Worm (Caenorhabditis elegans): ENCODE measurements around the gene Y41G9A.5.

Gene Y41G9A.5

DNA sequence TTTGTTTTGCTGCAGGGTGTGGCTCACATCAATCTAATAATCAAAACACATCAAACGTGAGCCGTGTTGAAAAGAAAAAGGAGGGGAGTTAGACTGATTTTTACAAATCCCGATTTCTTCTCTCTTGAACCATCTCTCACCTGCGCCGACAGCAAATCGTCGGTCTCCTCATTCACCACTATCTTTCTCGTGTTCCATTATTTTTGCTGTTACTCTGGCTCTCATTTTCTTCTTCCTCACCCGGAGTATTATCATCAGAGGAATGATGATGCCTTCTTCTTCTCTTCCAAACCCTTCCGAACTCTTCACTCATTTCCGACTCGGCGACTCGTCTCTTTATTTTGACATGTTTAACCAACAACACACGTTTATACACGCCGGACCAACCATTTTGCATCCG is 3.8 kb downstream of the Y41G9A.5 start:
- TF ChIP-seq unc-55 (GFP tag; optimal IDR thresholded peaks at IDR 0.05) = peak; percentile 41
- TF ChIP-seq ceh-18 (tag; optimal IDR thresholded peaks at IDR 0.05) = peak; percentile 61
- TF ChIP-seq ceh-30 (tag; optimal IDR thresholded peaks at IDR 0.05) = no peak
- no peak for TF ChIP-seq hlh-6 (tag; optimal IDR thresholded peaks at IDR 0.05)

DNA sequence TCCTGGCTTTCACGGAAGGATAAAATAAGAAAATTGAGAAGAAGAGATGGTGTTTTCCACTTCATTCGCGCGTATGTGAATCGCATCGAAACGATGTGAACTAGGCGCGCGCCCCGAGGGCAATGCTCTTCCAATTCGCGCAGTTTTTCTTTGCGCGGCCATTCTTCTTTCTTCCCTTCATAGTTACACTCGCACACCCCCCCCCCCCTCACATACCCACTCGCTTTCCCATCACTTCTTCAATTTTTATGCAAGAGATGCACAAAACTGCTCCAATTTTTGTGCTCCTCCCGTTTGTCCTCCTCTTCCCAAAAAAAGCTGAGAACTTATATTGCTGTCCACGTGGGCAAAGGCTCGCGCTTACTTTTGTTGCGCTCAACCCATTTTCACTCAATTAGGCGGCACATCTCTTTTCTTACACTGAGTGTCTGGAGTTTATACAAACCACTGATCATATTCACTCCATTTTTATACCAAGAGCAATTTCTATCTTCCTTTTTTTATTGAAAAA is 7.1 kb downstream of the Y41G9A.5 start:
- TF ChIP-seq mec-3 (tag; optimal IDR thresholded peaks at IDR 0.05; ENCODE audit: borderline replicate concordance) (no peak), C08G9.2 (tag; optimal IDR thresholded peaks at IDR 0.05) (no peak), unc-42 (tag; optimal IDR thresholded peaks at IDR 0.05) (peak; percentile 64)

DNA sequence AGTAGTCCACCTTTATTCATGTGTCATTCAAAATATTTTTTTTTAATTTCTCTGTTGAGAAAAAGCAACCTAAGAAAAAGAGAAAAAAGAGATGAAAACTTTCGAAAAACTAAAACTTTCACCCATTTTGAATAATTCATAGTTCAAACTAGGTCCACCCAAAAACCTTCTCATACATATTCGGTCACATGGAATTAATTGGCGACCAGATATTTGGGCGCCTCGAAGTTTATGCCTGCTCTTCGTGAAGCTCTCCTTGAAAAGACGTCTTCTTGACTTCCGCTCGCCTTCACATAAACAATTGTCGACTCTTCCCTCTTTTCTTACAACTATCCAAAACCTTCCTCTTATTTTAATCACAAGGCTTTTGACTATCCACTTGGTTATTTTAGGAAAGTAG is 9.2 kb downstream of the Y41G9A.5 start:
- TF ChIP-seq F13H6.1 (tag; optimal IDR thresholded peaks at IDR 0.05) (no peak), K09A11.1 (tag; optimal IDR thresholded peaks at IDR 0.05; ENCODE audit: insufficient read depth) (no peak), elt-4 (tag; optimal IDR thresholded peaks at IDR 0.05) (no peak), rnt-1 (tag; optimal IDR thresholded peaks at IDR 0.05) (no peak), pros-1 (tag; optimal IDR thresholded peaks at IDR 0.05) (no peak), tbx-2 (tag; optimal IDR thresholded peaks at IDR 0.05) (no peak), sox-2 (GFP tag; IDR thresholded peaks at IDR 0.05) (no peak), dve-1 (tag; optimal IDR thresholded peaks at IDR 0.05) (no peak), pag-3 (tag; optimal IDR thresholded peaks at IDR 0.05; ENCODE audit: borderline replicate concordance) (no peak), ceh-18 (tag; optimal IDR thresholded peaks at IDR 0.05) (no peak), syd-9 (tag; optimal IDR thresholded peaks at IDR 0.05) (no peak), pax-1 (tag; optimal IDR thresholded peaks at IDR 0.05) (no peak), hlh-8 (tag; optimal IDR thresholded peaks at IDR 0.05) (no peak), ahr-1 (tag; optimal IDR thresholded peaks at IDR 0.05) (no peak), ref-2 (tag; optimal IDR thresholded peaks at IDR 0.05) (no peak)

DNA sequence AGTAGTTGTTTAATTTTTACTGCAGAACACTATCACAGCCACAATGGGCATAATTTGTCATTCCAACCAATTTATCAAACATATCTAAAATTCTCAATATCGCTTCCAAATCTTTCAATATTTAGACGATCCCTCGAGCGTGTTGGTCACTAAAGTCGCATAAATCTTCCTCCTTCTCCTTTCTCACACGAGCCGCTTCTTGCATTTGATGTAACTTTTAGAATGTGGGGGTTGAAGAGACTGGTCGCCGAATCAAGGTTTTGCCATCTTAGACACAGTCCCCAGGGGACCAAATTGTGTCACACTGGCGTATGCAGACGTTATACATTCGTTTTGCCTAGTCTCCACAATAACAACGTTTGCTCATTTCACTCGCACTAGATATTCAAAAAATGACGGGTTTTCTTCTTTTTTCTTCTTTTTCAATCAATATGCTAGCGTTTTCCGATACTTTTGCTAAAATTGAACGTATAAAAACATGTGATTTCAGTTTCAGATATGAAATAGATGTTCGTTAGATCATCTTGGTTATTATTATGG is 11.0 kb downstream of the Y41G9A.5 start, which contains the start of gene gbb-1:
Gene gbb-1 (plus strand): TSS at position 490 of the 540 bp plus-strand sequence.
- TF ChIP-seq unc-3 (GFP tag; conservative IDR thresholded peaks at IDR 0.05) (no peak), unc-3 (tag; optimal IDR thresholded peaks at IDR 0.05) (peak; percentile 18), che-1 (tag; optimal IDR thresholded peaks at IDR 0.05) (no peak), dmd-4 (tag; optimal IDR thresholded peaks at IDR 0.05; ENCODE audit: borderline replicate concordance) (no peak)

DNA sequence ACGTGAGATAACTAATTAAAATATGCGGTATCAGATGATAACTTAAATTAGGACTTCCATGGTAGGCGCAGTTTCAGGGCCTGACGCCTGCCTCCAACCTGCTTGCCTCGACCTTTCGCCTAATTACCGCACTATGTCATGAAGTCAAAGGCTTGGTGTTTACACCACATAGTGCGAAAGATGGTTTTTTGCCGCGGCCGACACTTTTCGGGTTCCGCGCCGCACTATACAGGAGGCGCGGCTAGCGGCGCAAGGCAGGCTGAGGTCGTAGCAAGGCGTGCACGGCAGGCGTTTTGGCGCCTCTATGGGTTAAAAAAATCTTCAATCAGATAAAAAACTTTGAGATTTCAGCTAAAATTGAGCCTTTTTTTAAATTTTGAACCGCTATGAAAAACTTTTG is 14.2 kb downstream of the Y41G9A.5 start:
- TF ChIP-seq rnt-1 (tag; optimal IDR thresholded peaks at IDR 0.05) = no peak
- no peak for TF ChIP-seq unc-55 (GFP tag; optimal IDR thresholded peaks at IDR 0.05)

DNA sequence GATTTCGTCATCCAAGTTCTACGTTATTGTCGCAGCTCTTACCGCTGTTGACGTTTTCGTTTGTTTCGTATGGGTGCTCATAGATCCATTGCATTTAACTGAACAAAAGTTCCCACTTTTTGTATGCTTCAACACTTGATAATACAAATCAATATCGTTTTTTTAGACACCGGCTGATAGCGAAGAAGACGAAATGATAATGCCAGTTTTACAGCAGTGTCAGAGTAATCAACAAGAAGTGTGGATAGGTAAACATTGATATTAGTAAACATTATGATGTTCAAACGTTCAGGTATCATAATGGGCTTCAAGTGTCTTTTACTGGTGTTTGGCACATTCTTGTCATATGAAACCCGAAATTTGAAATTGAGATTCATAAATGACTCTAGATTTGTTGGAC is 19.8 kb downstream of the Y41G9A.5 start:
- no peak for TF ChIP-seq ets-4 (tag; optimal IDR thresholded peaks at IDR 0.05)
- TF ChIP-seq elt-2 (tag; optimal IDR thresholded peaks at IDR 0.05) = peak; percentile 11

DNA sequence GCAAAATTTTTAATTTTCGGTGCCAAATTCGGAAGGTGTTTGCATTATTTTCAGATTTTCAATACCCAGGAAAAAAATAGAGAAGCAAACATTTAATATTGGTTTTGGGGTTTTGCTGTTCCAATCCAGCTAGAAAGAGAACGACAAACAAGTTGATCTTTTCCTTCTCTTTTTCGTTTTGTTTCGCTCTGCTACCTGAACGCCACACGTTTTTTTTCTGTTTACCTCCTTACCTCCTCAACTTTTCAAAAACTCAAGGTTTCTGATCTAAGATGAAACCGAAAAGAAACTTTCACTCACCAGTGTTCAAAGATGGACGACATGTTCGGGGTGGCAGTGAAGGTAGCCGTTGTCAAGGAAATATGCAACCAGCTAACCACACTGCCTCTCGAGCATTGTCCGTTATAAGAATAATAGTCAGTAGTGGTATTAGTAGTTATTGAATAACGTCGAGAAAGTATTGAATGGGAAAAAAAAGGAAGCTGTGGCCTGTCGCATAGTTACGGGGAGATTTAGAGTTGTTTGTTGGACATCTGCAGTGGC is 23.1 kb downstream of the Y41G9A.5 start:
- no peak for TF ChIP-seq hlh-15 (tag; optimal IDR thresholded peaks at IDR 0.05)
- TF ChIP-seq pat-9 (tag; optimal IDR thresholded peaks at IDR 0.05) = no peak
